Worm (Caenorhabditis elegans) whole organism, L4 larva: ENCODE data around the gene K02G10.5.

Experiments used
- D1046.2 ChIP-seq: fragments of 200-800 bp; sonication (Bioruptor generic); IDR thresholded peaks from 2 replicates; pipeline ENCODE4 v1.3.6; 2022; ENCODE audit warnings: missing genetic modification characterization, missing compliant biosample characterization
- F37D6.2 ChIP-seq: sonication (generic microtip); optimal IDR thresholded peaks from 2 replicates; lab custom pipeline; 2016; ENCODE audit warnings: mild to moderate bottlenecking, missing genetic modification characterization, missing compliant biosample characterization
- R02D3.7 ChIP-seq: fragments of 150-350 bp; sonication (generic microtip); optimal IDR thresholded peaks from 3 replicates; lab custom pipeline; 2014; ENCODE audit warnings: missing biosample characterization, missing genetic modification characterization
- T26A8.4 ChIP-seq: fragments of 200-800 bp; sonication (Bioruptor generic); IDR thresholded peaks from 2 replicates; pipeline ENCODE4 v1.3.6; 2022; ENCODE audit warnings: missing genetic modification characterization, missing compliant biosample characterization
- Y5F2A.4 ChIP-seq: fragments of 200-800 bp; sonication (Bioruptor generic); optimal IDR thresholded peaks from 2 replicates; lab custom pipeline; 2018; ENCODE audit warnings: mild to moderate bottlenecking, missing genetic modification characterization, missing compliant biosample characterization
- Y75B8A.6 ChIP-seq: fragments of 200-800 bp; sonication (Bioruptor generic); IDR thresholded peaks from 2 replicates; pipeline ENCODE4 v1.3.6; 2022; ENCODE audit warnings: missing genetic modification reagents, missing genetic modification characterization, missing compliant biosample characterization
- ZK337.2 ChIP-seq: fragments of 200-800 bp; sonication (Bioruptor generic); IDR thresholded peaks from 2 replicates; pipeline ENCODE4 v1.3.6; 2022; ENCODE audit warnings: missing genetic modification reagents, missing genetic modification characterization, missing compliant biosample characterization
- aha-1 ChIP-seq: fragments of 150-350 bp; peaks from one replicate; lab custom pipeline; 2014; ENCODE audit warnings: missing biosample characterization, missing genetic modification characterization
- arid-1 ChIP-seq: fragments of 200-800 bp; sonication (Bioruptor generic); conservative IDR thresholded peaks from 2 replicates; pipeline ENCODE4 v1.3.6; 2022; ENCODE audit warnings: missing genetic modification reagents, missing genetic modification characterization, missing compliant biosample characterization
- ceh-20 ChIP-seq: fragments of 200-800 bp; sonication (Bioruptor generic); IDR thresholded peaks from 2 replicates; pipeline ENCODE4 v1.3.6; 2022; ENCODE audit warnings: missing genetic modification reagents, missing genetic modification characterization, missing compliant biosample characterization
- ceh-28 ChIP-seq: fragments of 150-350 bp; optimal IDR thresholded peaks from 2 replicates; lab custom pipeline; 2014; ENCODE audit warnings: missing biosample characterization, missing genetic modification reagents, missing genetic modification characterization
- ceh-44 ChIP-seq: fragments of 200-800 bp; sonication (Bioruptor generic); IDR thresholded peaks from 2 replicates; pipeline ENCODE4 v1.3.6; 2022; ENCODE audit warnings: missing genetic modification reagents, missing genetic modification characterization, missing compliant biosample characterization
- ceh-62 ChIP-seq: sonication (generic microtip); optimal IDR thresholded peaks from 2 replicates; lab custom pipeline; 2017; ENCODE audit warnings: missing biosample characterization, missing genetic modification characterization
- dmd-6 ChIP-seq: fragments of 200-800 bp; sonication (Bioruptor generic); IDR thresholded peaks from 2 replicates; pipeline ENCODE4 v1.3.6; 2022; ENCODE audit warnings: missing genetic modification reagents, missing genetic modification characterization, missing compliant biosample characterization
- dve-1 ChIP-seq: sonication (generic microtip); optimal IDR thresholded peaks from 2 replicates; lab custom pipeline; 2017; ENCODE audit warnings: antibody characterized with exemption, mild to moderate bottlenecking, missing genetic modification characterization, missing compliant biosample characterization; ENCODE audit not compliant: insufficient read depth
- egl-27 ChIP-seq: sonication (generic microtip); optimal IDR thresholded peaks from 3 replicates; lab custom pipeline; 2017; ENCODE audit warnings: missing biosample characterization, missing genetic modification reagents, missing genetic modification characterization
- fos-1 ChIP-seq: fragments of 150-350 bp; optimal IDR thresholded peaks from 2 replicates; lab custom pipeline; 2014; ENCODE audit warnings: missing biosample characterization, missing genetic modification characterization
- hlh-30 ChIP-seq: sonication (generic microtip); optimal IDR thresholded peaks from 2 replicates; lab custom pipeline; 2017; ENCODE audit warnings: antibody characterized with exemption, mild to moderate bottlenecking, missing genetic modification characterization, missing compliant biosample characterization; ENCODE audit not compliant: insufficient read depth
- jun-1 ChIP-seq: fragments of 150-350 bp; optimal IDR thresholded peaks from 2 replicates; lab custom pipeline; 2014; ENCODE audit warnings: missing biosample characterization, missing genetic modification reagents, missing genetic modification characterization
- lin-38 ChIP-seq: fragments of 200-800 bp; sonication (Bioruptor generic); IDR thresholded peaks from 2 replicates; pipeline ENCODE4 v1.3.6; 2022; ENCODE audit warnings: missing genetic modification reagents, missing genetic modification characterization, missing compliant biosample characterization
- madf-5 ChIP-seq, 2 experiments: fragments of 200-800 bp; sonication (Bioruptor generic); IDR thresholded peaks; 2 replicates each; pipeline ENCODE4 v1.3.6; 2022; ENCODE audit warnings: missing compliant biosample characterization in 2 of 2, missing genetic modification characterization in 2 of 2
- mdl-1 ChIP-seq, 2 experiments: fragments of 150-350 bp in 1 of 2; sonication (generic microtip) in 1 of 2; optimal IDR thresholded peaks; 2 replicates each; lab custom pipeline; 2014 to 2017; ENCODE audit warnings: missing biosample characterization in 2 of 2, missing genetic modification characterization in 2 of 2
- mxl-2 ChIP-seq: fragments of 200-800 bp; sonication (Bioruptor generic); conservative IDR thresholded peaks from 2 replicates; pipeline ENCODE4 v1.3.6; 2022; ENCODE audit warnings: missing genetic modification reagents, missing genetic modification characterization, missing compliant biosample characterization
- nhr-11 ChIP-seq: fragments of 150-350 bp; optimal IDR thresholded peaks from 2 replicates; lab custom pipeline; 2014; ENCODE audit warnings: missing biosample characterization, missing genetic modification characterization
- nhr-41 ChIP-seq: fragments of 200-800 bp; sonication (Bioruptor generic); IDR thresholded peaks from 2 replicates; pipeline ENCODE4 v1.3.6; 2022; ENCODE audit warnings: missing genetic modification reagents, missing genetic modification characterization, missing compliant biosample characterization
- nhr-42 ChIP-seq: fragments of 200-800 bp; sonication (Bioruptor generic); IDR thresholded peaks from 2 replicates; pipeline ENCODE4 v1.3.6; 2022; ENCODE audit warnings: missing genetic modification characterization, missing compliant biosample characterization
- nhr-76 ChIP-seq: fragments of 150-350 bp; optimal IDR thresholded peaks from 2 replicates; lab custom pipeline; 2014; ENCODE audit warnings: missing biosample characterization, missing genetic modification characterization
- saeg-2 ChIP-seq: fragments of 200-800 bp; sonication (Bioruptor generic); IDR thresholded peaks from 2 replicates; pipeline ENCODE4 v1.3.6; 2022; ENCODE audit warnings: missing genetic modification reagents, missing genetic modification characterization, missing compliant biosample characterization
- sdz-12 ChIP-seq: fragments of 200-800 bp; sonication (Bioruptor generic); optimal IDR thresholded peaks from 2 replicates; lab custom pipeline; 2018; ENCODE audit warnings: mild to moderate bottlenecking, missing genetic modification characterization, missing compliant biosample characterization
- set-16 ChIP-seq: fragments of 200-800 bp; sonication (Bioruptor generic); IDR thresholded peaks from 2 replicates; pipeline ENCODE4 v1.3.6; 2022; ENCODE audit warnings: missing genetic modification reagents, missing genetic modification characterization, missing compliant biosample characterization
- skn-1 ChIP-seq: fragments of 150-350 bp; optimal IDR thresholded peaks from 2 replicates; lab custom pipeline; 2014; ENCODE audit warnings: missing biosample characterization, missing genetic modification characterization
- tra-1 ChIP-seq: fragments of 200-800 bp; sonication (Bioruptor generic); IDR thresholded peaks from 2 replicates; pipeline ENCODE4 v1.3.6; 2022; ENCODE audit warnings: missing genetic modification reagents, missing genetic modification characterization, missing compliant biosample characterization
- unc-39 ChIP-seq: sonication (generic microtip); optimal IDR thresholded peaks from 2 replicates; lab custom pipeline; 2017; ENCODE audit warnings: missing biosample characterization, missing genetic modification characterization
- unc-62 ChIP-seq, 3 experiments: fragments of 150-350 bp in 1 of 3; sonication (generic microtip); optimal IDR thresholded peaks in 2 of 3; peaks in 1 of 3; 1 replicate in 1 of 3; 2 replicates in 2 of 3; lab custom pipeline; 2014 to 2017; ENCODE audit warnings: missing biosample characterization in 3 of 3, missing genetic modification characterization in 3 of 3, missing genetic modification reagents in 3 of 3, missing genotype in 1 of 3
- zfp-2 ChIP-seq: sonication (generic microtip); optimal IDR thresholded peaks from 2 replicates; lab custom pipeline; 2016; ENCODE audit warnings: mild to moderate bottlenecking, missing genetic modification characterization, missing compliant biosample characterization
- zfp-3 ChIP-seq: fragments of 200-800 bp; sonication (Bioruptor generic); conservative IDR thresholded peaks from 2 replicates; pipeline ENCODE4 v1.3.6; 2022; ENCODE audit warnings: missing genetic modification reagents, missing genetic modification characterization, missing compliant biosample characterization
- zip-11 ChIP-seq: fragments of 200-800 bp; sonication (Bioruptor generic); IDR thresholded peaks from 2 replicates; pipeline ENCODE4 v1.3.6; 2022; ENCODE audit warnings: missing genetic modification characterization, missing compliant biosample characterization
- zip-2 ChIP-seq: fragments of 150-350 bp; optimal IDR thresholded peaks from 2 replicates; lab custom pipeline; 2014; ENCODE audit warnings: missing biosample characterization, missing genetic modification characterization

K02G10.5 gene

DNA sequence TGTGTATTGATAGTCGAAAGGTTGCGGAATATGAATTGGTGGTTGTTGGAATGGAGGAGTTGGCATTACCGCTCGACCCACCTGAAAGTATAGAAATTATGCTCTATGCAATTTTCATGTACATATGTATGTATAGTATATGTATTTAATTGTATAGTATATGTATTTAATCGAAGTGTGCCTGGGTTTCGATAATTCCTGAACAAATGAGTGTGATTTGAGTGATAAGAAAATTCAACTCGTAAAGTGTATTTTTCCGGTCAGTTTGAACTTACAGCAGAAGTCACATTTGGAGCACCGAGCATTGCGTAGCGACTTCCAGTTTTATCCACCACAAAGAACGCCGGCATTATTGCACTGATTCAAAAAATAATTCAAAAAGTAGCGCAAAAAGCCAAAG lies 32.3 kb downstream of the K02G10.5 start (continued):
- no peak for TF ChIP-seq nhr-42

DNA sequence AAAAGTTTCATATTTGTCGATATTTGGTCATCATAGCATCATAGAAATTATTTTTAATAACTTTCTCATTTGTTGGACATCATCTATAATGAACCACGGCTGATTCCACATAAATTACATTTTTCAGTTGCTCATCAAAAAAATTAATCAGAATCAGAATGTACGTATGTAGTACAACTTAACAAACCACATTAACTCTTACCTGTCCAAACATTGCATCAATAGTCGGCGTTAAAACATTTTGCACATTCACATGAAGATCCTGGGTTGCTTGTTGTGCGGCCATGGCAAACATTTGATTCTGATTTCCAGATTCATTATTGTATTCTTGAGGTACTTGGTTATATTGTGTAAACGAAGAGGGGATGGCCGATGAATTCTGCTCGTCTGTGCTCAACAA lies 32.7 kb downstream of the K02G10.5 start:
- TF ChIP-seq unc-62 (GFP tag; optimal IDR thresholded peaks at IDR 0.05 in 1 of 2; lab: Kevin White, UChicago): peak in 1 of 2 experiments; percentile 44
- no peak for TF ChIP-seq unc-62 (tag; optimal IDR thresholded peaks at IDR 0.05; lab: Kevin White, UChicago)
- TF ChIP-seq set-16 (GFP tag; lab: Robert Waterston, UW): no peak
- TF ChIP-seq aha-1: peak; percentile 38

DNA sequence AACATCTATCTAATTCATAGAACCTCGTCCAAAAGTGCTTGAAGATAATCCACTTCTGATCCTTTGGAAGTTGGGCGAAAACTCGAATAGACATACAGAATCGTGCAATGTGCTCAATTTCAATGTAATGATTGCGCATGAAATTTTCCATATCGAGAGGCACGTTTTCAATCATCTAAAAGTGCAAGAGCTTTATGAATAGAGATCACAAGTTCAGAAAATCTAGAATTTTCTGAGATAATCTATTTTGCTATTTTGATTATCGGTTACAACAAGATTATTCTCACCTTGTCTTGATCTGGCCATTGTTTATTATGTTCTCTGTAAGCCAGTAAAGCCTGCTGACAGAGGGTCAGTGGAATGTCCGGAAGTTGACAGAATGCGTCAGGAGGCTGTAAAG lies 33.4 kb downstream of the K02G10.5 start:
- no peak for TF ChIP-seq arid-1 (GFP tag; lab: Robert Waterston, UW)
- no peak for TF ChIP-seq ceh-28 (tag; lab: Kevin White, UChicago)
- TF ChIP-seq mxl-2: no peak
- TF ChIP-seq tra-1: no peak
- no peak for TF ChIP-seq T26A8.4 (GFP tag; lab: Robert Waterston, UW)
- no peak for TF ChIP-seq mdl-1 (tag; optimal IDR thresholded peaks at IDR 0.05; lab: Kevin White, UChicago)
- TF ChIP-seq jun-1 (tag; lab: Kevin White, UChicago): no peak
- TF ChIP-seq skn-1 (tag; lab: Kevin White, UChicago): no peak
- TF ChIP-seq aha-1: no peak
- TF ChIP-seq ceh-44 (GFP tag; lab: Robert Waterston, UW): no peak
- no peak for TF ChIP-seq dve-1
- no peak for TF ChIP-seq ZK337.2 (GFP tag; lab: Robert Waterston, UW)
- TF ChIP-seq egl-27: no peak
- no peak for TF ChIP-seq Y5F2A.4
- TF ChIP-seq zfp-3: no peak
- TF ChIP-seq F37D6.2 (tag; lab: Kevin White, UChicago): no peak
- no peak for TF ChIP-seq ceh-20 (GFP tag; lab: Robert Waterston, UW)
- no peak for TF ChIP-seq ceh-62 (tag; lab: Kevin White, UChicago)
- TF ChIP-seq R02D3.7 (tag; lab: Kevin White, UChicago): no peak
- no peak for TF ChIP-seq zfp-2 (tag; lab: Kevin White, UChicago)

DNA sequence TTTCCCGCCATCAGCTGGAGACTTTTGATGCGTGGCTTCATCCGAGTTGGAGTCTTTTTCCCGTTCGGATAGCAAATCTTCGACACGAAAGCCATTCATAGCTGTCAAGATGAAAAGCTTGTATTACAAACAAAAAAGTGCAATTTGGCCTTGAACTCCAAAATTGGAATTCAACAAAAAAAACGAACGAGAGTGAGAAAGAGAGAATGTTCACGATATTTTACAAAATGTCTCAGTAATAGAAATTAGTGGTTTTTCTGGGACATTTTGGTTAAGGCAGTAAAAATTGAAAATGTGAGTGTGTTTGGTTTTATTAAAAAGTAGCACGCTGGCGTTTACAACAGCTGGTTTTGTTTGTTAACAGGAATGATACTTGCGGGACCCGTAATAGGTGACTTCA lies 36.9 kb downstream of the K02G10.5 start, which contains the start of gene ceh-1:
TSS of gene ceh-1 (minus strand) at position 101 of the 400 bp plus-strand sequence.
- TF ChIP-seq Y75B8A.6 (GFP tag; lab: Robert Waterston, UW): no peak
- TF ChIP-seq, all 104 proteins: peak for 0

DNA sequence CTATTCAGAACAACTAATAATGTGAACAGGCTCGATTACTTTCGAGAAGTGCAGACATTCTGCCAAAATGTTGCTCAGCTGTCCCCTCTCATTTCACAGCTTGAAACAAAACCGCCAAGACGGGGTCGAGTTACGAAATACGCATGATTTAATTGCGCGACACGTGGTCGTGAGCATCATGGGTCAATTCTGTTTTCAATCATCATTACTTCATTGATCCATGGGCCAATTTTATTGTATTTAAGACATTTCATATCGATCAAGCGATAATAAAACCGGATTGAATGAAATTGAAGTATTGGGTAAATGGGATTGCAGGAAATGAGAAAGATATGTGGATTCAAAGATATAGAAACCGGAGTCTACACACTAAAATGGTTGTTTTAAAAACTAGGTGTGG lies 38.0 kb downstream of the K02G10.5 start:
- TF ChIP-seq zip-11 (GFP tag; lab: Robert Waterston, UW): no peak
- no peak for TF ChIP-seq D1046.2 (GFP tag; lab: Robert Waterston, UW)
- no peak for TF ChIP-seq unc-39 (tag; lab: Kevin White, UChicago)
- TF ChIP-seq sdz-12 (GFP tag; lab: Kevin White, UChicago): no peak
- TF ChIP-seq tra-1: no peak
- no peak for TF ChIP-seq hlh-30
- TF ChIP-seq saeg-2: no peak
- TF ChIP-seq dve-1: no peak
- TF ChIP-seq nhr-11 (tag; lab: Kevin White, UChicago): no peak
- TF ChIP-seq fos-1 (tag; lab: Kevin White, UChicago): no peak
- no peak for TF ChIP-seq lin-38 (GFP tag; lab: Robert Waterston, UW)
- no peak for TF ChIP-seq dmd-6 (GFP tag; lab: Robert Waterston, UW)
- no peak for TF ChIP-seq zip-2
- TF ChIP-seq ceh-28 (tag; lab: Kevin White, UChicago): no peak
- no peak for TF ChIP-seq nhr-76 (tag; lab: Kevin White, UChicago)
- no peak for TF ChIP-seq nhr-41 (GFP tag; lab: Robert Waterston, UW)
- TF ChIP-seq madf-5 (GFP tag; IDR thresholded peaks at IDR 0.05; lab: Robert Waterston, UW): no peak
- TF ChIP-seq, all 104 proteins: peak for 0
